Worm (Caenorhabditis elegans) whole organism, young adult: ENCODE measurements around the gene W08G11.3.
A peak's percentile ranks its signal among the peaks of the same experiment; 100 is the strongest.

Experiments used
- B0261.1 ChIP-seq: sonication (generic microtip); optimal IDR thresholded peaks from 2 replicates; lab custom pipeline; 2016; ENCODE audit warnings: mild to moderate bottlenecking, missing genetic modification characterization, moderate library complexity, missing compliant biosample characterization
- B0336.3 ChIP-seq: fragments of 200-800 bp; sonication (Bioruptor generic); IDR thresholded peaks from 2 replicates; pipeline ENCODE4 v1.3.6; 2022; ENCODE audit warnings: missing genetic modification characterization, missing compliant biosample characterization
- F10E7.11 ChIP-seq: sonication (generic microtip); optimal IDR thresholded peaks from 2 replicates; lab custom pipeline; 2017; ENCODE audit warnings: mild to moderate bottlenecking, missing genetic modification characterization, moderate library complexity, missing compliant biosample characterization
- F23B12.7 ChIP-seq: sonication (generic microtip); optimal IDR thresholded peaks from 2 replicates; lab custom pipeline; 2017; ENCODE audit warnings: missing genetic modification characterization, mild to moderate bottlenecking, missing compliant biosample characterization, antibody characterized with exemption, moderate library complexity; ENCODE audit not compliant: insufficient read depth
- F39B2.1 ChIP-seq: fragments of 200-800 bp; sonication (Bioruptor generic); IDR thresholded peaks from 2 replicates; pipeline ENCODE4 v1.3.6; 2022; ENCODE audit warnings: missing genetic modification reagents, missing genetic modification characterization, missing compliant biosample characterization
- F55B11.4 ChIP-seq: sonication (generic microtip); optimal IDR thresholded peaks from 2 replicates; lab custom pipeline; 2016; ENCODE audit warnings: missing compliant biosample characterization, missing genetic modification characterization, borderline replicate concordance; ENCODE audit not compliant: insufficient read depth
- F57A8.1 ChIP-seq: fragments of 200-800 bp; sonication (Bioruptor generic); optimal IDR thresholded peaks from 2 replicates; lab custom pipeline; 2018; ENCODE audit warnings: mild to moderate bottlenecking, missing genetic modification characterization, moderate library complexity, missing compliant biosample characterization
- K11D2.4 ChIP-seq: fragments of 200-800 bp; sonication (Bioruptor generic); IDR thresholded peaks from 2 replicates; pipeline ENCODE4 v1.3.6; 2022; ENCODE audit warnings: missing genetic modification reagents, missing genetic modification characterization, missing compliant biosample characterization
- Y53G8AR.9 ChIP-seq: fragments of 200-800 bp; sonication (Bioruptor generic); conservative IDR thresholded peaks from 2 replicates; pipeline ENCODE4 v1.3.6; 2022; ENCODE audit warnings: missing genetic modification reagents, missing genetic modification characterization, missing compliant biosample characterization
- Y79H2A.3 ChIP-seq: fragments of 200-800 bp; sonication (Bioruptor generic); conservative IDR thresholded peaks from 2 replicates; pipeline ENCODE4 v1.3.6; 2022; ENCODE audit warnings: missing genetic modification reagents, missing genetic modification characterization, missing compliant biosample characterization
- Y95B8A.8 ChIP-seq: fragments of 200-800 bp; sonication (Bioruptor generic); IDR thresholded peaks from 2 replicates; pipeline ENCODE4 v1.3.6; 2022; ENCODE audit warnings: missing genetic modification reagents, missing genetic modification characterization, missing compliant biosample characterization
- ama-1 ChIP-seq, 3 experiments: fragments of 150-350 bp in 1 of 3; sonication (generic microtip) in 2 of 3; optimal IDR thresholded peaks; 2 replicates each; lab custom pipeline; 2014 to 2018; ENCODE audit warnings: missing biosample characterization in 2 of 3, missing genetic modification characterization in 2 of 3, missing genetic modification reagents in 2 of 3
- aptf-2 ChIP-seq: fragments of 200-800 bp; sonication (Bioruptor generic); conservative IDR thresholded peaks from 2 replicates; pipeline ENCODE4 v1.3.6; 2022; ENCODE audit warnings: missing genetic modification reagents, missing genetic modification characterization, missing compliant biosample characterization
- bed-1 ChIP-seq: fragments of 200-800 bp; sonication (Bioruptor generic); IDR thresholded peaks from 2 replicates; pipeline ENCODE4 v1.3.6; 2022; ENCODE audit warnings: missing genetic modification reagents, missing genetic modification characterization, missing compliant biosample characterization
- bed-2 ChIP-seq: fragments of 200-800 bp; sonication (Bioruptor generic); IDR thresholded peaks from 2 replicates; pipeline ENCODE4 v1.3.6; 2022; ENCODE audit warnings: missing genetic modification reagents, missing genetic modification characterization, missing compliant biosample characterization
- ceh-27 ChIP-seq: fragments of 200-800 bp; sonication (Bioruptor generic); optimal IDR thresholded peaks from 2 replicates; lab custom pipeline; 2018; ENCODE audit warnings: mild to moderate bottlenecking, missing genetic modification characterization, moderate library complexity, missing compliant biosample characterization
- ceh-40 ChIP-seq: fragments of 200-800 bp; sonication (Bioruptor generic); IDR thresholded peaks from 2 replicates; pipeline ENCODE4 v1.3.6; 2022; ENCODE audit warnings: missing genetic modification characterization, missing compliant biosample characterization
- ceh-58 ChIP-seq: fragments of 200-800 bp; sonication (Bioruptor generic); IDR thresholded peaks from 2 replicates; pipeline ENCODE4 v1.3.6; 2022; ENCODE audit warnings: missing genetic modification characterization, missing compliant biosample characterization
- ceh-79 ChIP-seq: sonication (generic microtip); optimal IDR thresholded peaks from 2 replicates; lab custom pipeline; 2017; ENCODE audit warnings: mild to moderate bottlenecking, missing genetic modification characterization, missing compliant biosample characterization
- chd-7 ChIP-seq: sonication (generic microtip); optimal IDR thresholded peaks from 2 replicates; lab custom pipeline; 2016; ENCODE audit warnings: mild to moderate bottlenecking, missing genetic modification characterization, moderate library complexity, missing compliant biosample characterization
- dpl-1 ChIP-seq: fragments of 150-350 bp; optimal IDR thresholded peaks from 2 replicates; lab custom pipeline; 2014; ENCODE audit warnings: missing biosample characterization, missing genetic modification reagents, missing genetic modification characterization
- efl-1 ChIP-seq: fragments of 150-350 bp; optimal IDR thresholded peaks from 2 replicates; lab custom pipeline; 2014; ENCODE audit warnings: missing biosample characterization, missing genetic modification reagents, missing genetic modification characterization
- egl-18 ChIP-seq: fragments of 200-800 bp; sonication (Bioruptor generic); IDR thresholded peaks from 2 replicates; pipeline ENCODE4 v1.3.6; 2022; ENCODE audit warnings: missing genetic modification reagents, missing genetic modification characterization, missing compliant biosample characterization
- egl-44 ChIP-seq: fragments of 200-800 bp; sonication (Bioruptor generic); IDR thresholded peaks from 2 replicates; pipeline ENCODE4 v1.3.6; 2022; ENCODE audit warnings: missing genetic modification reagents, missing genetic modification characterization, missing compliant biosample characterization
- ekl-4 ChIP-seq: fragments of 200-800 bp; sonication (Bioruptor generic); IDR thresholded peaks from 2 replicates; pipeline ENCODE4 v1.3.6; 2022; ENCODE audit warnings: missing genetic modification reagents, missing genetic modification characterization, missing compliant biosample characterization
- hlh-12 ChIP-seq: sonication (generic microtip); optimal IDR thresholded peaks from 2 replicates; lab custom pipeline; 2016; ENCODE audit warnings: missing genetic modification characterization, missing compliant biosample characterization
- lin-35 ChIP-seq, 3 experiments: fragments of 150-350 bp in 2 of 3; sonication (generic microtip) in 1 of 3; optimal IDR thresholded peaks; 2 replicates each; lab custom pipeline; 2014 to 2018; ENCODE audit warnings: missing biosample characterization in 3 of 3, missing genetic modification characterization in 3 of 3, missing genetic modification reagents in 3 of 3
- lin-40 ChIP-seq: sonication (generic microtip); optimal IDR thresholded peaks from 2 replicates; lab custom pipeline; 2016; ENCODE audit warnings: missing genetic modification characterization, mild to moderate bottlenecking, missing compliant biosample characterization, missing genotype, missing genetic modification reagents
- lin-54 ChIP-seq: fragments of 200-800 bp; sonication (Bioruptor generic); optimal IDR thresholded peaks from 2 replicates; lab custom pipeline; 2018; ENCODE audit warnings: mild to moderate bottlenecking, missing genetic modification characterization, missing compliant biosample characterization
- lsl-1 ChIP-seq: fragments of 200-800 bp; sonication (Bioruptor generic); optimal IDR thresholded peaks from 2 replicates; lab custom pipeline; 2018; ENCODE audit warnings: mild to moderate bottlenecking, missing genetic modification characterization, moderate library complexity, missing compliant biosample characterization
- madf-3 ChIP-seq: fragments of 200-800 bp; sonication (Bioruptor generic); IDR thresholded peaks from 2 replicates; pipeline ENCODE4 v1.3.6; 2022; ENCODE audit warnings: missing genetic modification reagents, missing genetic modification characterization, missing compliant biosample characterization
- mes-4 ChIP-seq: sonication (generic microtip); optimal IDR thresholded peaks from 2 replicates; lab custom pipeline; 2016; ENCODE audit warnings: missing genotype, missing genetic modification characterization, missing compliant biosample characterization
- mxl-1 ChIP-seq: sonication (generic microtip); optimal IDR thresholded peaks from 2 replicates; lab custom pipeline; 2016; ENCODE audit warnings: missing genetic modification characterization, missing compliant biosample characterization
- nfyb-1 ChIP-seq: fragments of 200-800 bp; sonication (Bioruptor generic); IDR thresholded peaks from 2 replicates; pipeline ENCODE4 v1.3.6; 2022; ENCODE audit warnings: missing genetic modification reagents, missing genetic modification characterization, missing compliant biosample characterization
- nhr-120 ChIP-seq: fragments of 200-800 bp; sonication (Bioruptor generic); IDR thresholded peaks from 2 replicates; pipeline ENCODE4 v1.3.6; 2022; ENCODE audit warnings: missing genetic modification characterization, missing compliant biosample characterization
- nhr-179 ChIP-seq: sonication (generic microtip); optimal IDR thresholded peaks from 2 replicates; lab custom pipeline; 2016; ENCODE audit warnings: mild to moderate bottlenecking, missing genetic modification characterization, missing compliant biosample characterization
- rcor-1 ChIP-seq: fragments of 200-800 bp; sonication (Bioruptor generic); IDR thresholded peaks from 2 replicates; pipeline ENCODE4 v1.3.6; 2022; ENCODE audit warnings: missing genetic modification reagents, missing genetic modification characterization, missing compliant biosample characterization
- repo-1 ChIP-seq: sonication (generic microtip); optimal IDR thresholded peaks from 2 replicates; lab custom pipeline; 2017; ENCODE audit warnings: mild to moderate bottlenecking, missing genetic modification characterization, missing compliant biosample characterization
- somi-1 ChIP-seq: fragments of 200-800 bp; sonication (Bioruptor generic); optimal IDR thresholded peaks from 2 replicates; lab custom pipeline; 2018; ENCODE audit warnings: mild to moderate bottlenecking, missing genetic modification characterization, missing compliant biosample characterization
- tbp1 ChIP-seq: fragments of 200-800 bp; sonication (Bioruptor generic); optimal IDR thresholded peaks from 2 replicates; lab custom pipeline; 2018; ENCODE audit warnings: mild to moderate bottlenecking, missing genetic modification characterization, missing compliant biosample characterization
- tbx-9 ChIP-seq: sonication (generic microtip); optimal IDR thresholded peaks from 2 replicates; lab custom pipeline; 2016; ENCODE audit warnings: borderline replicate concordance, missing genetic modification characterization, inconsistent platforms, missing compliant biosample characterization
- unc-130 ChIP-seq: sonication (generic microtip); optimal IDR thresholded peaks from 2 replicates; lab custom pipeline; 2016; ENCODE audit warnings: missing genetic modification reagents, missing genetic modification characterization, missing compliant biosample characterization
- ztf-26 ChIP-seq: sonication (generic microtip); optimal IDR thresholded peaks from 2 replicates; lab custom pipeline; 2017; ENCODE audit warnings: missing genetic modification characterization, missing compliant biosample characterization
- ztf-3 ChIP-seq: fragments of 200-800 bp; sonication (Bioruptor generic); optimal IDR thresholded peaks from 2 replicates; lab custom pipeline; 2018; ENCODE audit warnings: mild to moderate bottlenecking, missing genetic modification characterization, missing compliant biosample characterization

Gene W08G11.3

ce11 chrV:16395739-16396138 lies 28.3 kb downstream of the W08G11.3 start, which contains the start of gene F13A7.12:
F13A7.12 (plus strand) TSS chrV:16396039.
- TF ChIP-seq repo-1 (tag; lab: Kevin White, UChicago) (no peak), Y53G8AR.9 (GFP tag; lab: Robert Waterston, UW) (no peak), lin-54 (GFP tag; lab: Kevin White, UChicago) (no peak), bed-2 (GFP tag; lab: Robert Waterston, UW) (no peak), B0336.3 (GFP tag; lab: Robert Waterston, UW) (no peak), bed-1 (GFP tag; lab: Robert Waterston, UW) (no peak), tbx-9 (tag; lab: Kevin White, UChicago) (no peak), chd-7 (tag; lab: Kevin White, UChicago) (no peak), Y95B8A.8 (GFP tag; lab: Robert Waterston, UW) (no peak)

DNA sequence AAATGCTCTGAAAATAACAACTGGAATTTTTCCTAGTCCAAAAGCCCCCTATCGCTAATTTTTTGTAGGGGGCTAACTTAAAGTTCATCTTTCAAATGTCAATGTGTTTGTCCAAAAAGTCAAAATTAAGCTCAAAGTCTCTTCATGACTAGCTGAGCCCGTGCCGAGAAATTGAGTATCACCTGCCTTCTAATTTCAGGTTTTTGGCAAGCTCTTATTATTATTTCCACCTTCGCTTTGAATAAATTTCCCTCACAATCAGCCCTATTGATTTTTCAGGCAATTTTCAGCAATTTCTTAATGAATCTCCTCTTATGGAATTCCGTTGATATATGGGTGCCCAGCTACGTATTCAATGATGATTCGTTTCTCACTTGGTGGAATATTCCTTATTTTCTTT lies 31.9 kb downstream of the W08G11.3 start, which contains the start of gene sre-36:
Gene sre-36, plus strand, starts transcription at position 301 of the 400 bp plus-strand sequence.
- TF ChIP-seq ztf-3 (GFP tag; lab: Kevin White, UChicago) (no peak), unc-130 (GFP tag; lab: Kevin White, UChicago) (no peak), efl-1 (GFP tag; lab: Kevin White, UChicago) (no peak), lin-40 (tag; lab: Kevin White, UChicago) (no peak), F10E7.11 (tag; lab: Kevin White, UChicago) (no peak), egl-18 (no peak), ama-1 (optimal IDR thresholded peaks at IDR 0.05; lab: Kevin White, UChicago) (no peak), ama-1 (GFP tag; optimal IDR thresholded peaks at IDR 0.05; lab: Kevin White, UChicago) (no peak), nhr-120 (GFP tag; lab: Robert Waterston, UW) (no peak), F39B2.1 (no peak), F57A8.1 (GFP tag; lab: Kevin White, UChicago) (no peak), madf-3 (GFP tag; lab: Robert Waterston, UW) (no peak), aptf-2 (GFP tag; lab: Robert Waterston, UW) (no peak), mxl-1 (tag; lab: Kevin White, UChicago) (no peak), ceh-40 (no peak), K11D2.4 (GFP tag; lab: Robert Waterston, UW) (no peak), ztf-26 (tag; lab: Kevin White, UChicago) (no peak), F55B11.4 (tag; lab: Kevin White, UChicago) (no peak)
- TF ChIP-seq, all 124 proteins: peak for 0

DNA sequence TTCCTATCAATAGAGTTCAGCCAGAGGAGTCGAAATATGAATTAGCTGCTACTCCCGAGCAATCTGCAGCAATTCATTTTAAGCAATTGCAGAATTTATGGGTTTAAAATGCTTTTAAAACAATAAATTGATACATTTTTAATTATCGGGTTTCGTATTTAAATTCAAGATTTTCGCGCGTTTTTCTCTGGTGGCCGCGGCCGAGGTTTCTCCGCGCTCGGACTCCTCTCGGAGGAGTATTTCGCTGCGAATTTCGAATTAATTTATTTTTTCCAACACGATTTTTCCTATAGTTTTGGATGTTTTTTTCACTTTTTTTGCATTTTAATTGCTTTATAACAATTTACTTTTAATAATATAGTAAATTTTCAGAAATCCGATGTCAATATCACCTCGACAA lies 34.0 kb downstream of the W08G11.3 start, which contains the start of gene F13A7.14:
Gene F13A7.14, plus strand, starts transcription at position 373 of the 400 bp plus-strand sequence.
- no peak for TF ChIP-seq mes-4 (tag; lab: Kevin White, UChicago)
- TF ChIP-seq hlh-12 (tag; lab: Kevin White, UChicago): no peak
- peak; percentile 17; the same call in 1 of the 2 replicates for TF ChIP-seq egl-44 (GFP tag; lab: Robert Waterston, UW)
- peak; percentile 15 for TF ChIP-seq B0261.1 (tag; lab: Kevin White, UChicago)
- no peak for TF ChIP-seq F39B2.1
- TF ChIP-seq F23B12.7 (tag; lab: Kevin White, UChicago): peak; percentile 30
- TF ChIP-seq nhr-179 (tag; lab: Kevin White, UChicago): no peak
- no peak for TF ChIP-seq ceh-79 (tag; lab: Kevin White, UChicago)
- TF ChIP-seq nfyb-1 (GFP tag; lab: Robert Waterston, UW): no peak
- TF ChIP-seq dpl-1 (GFP tag; lab: Kevin White, UChicago): peak; percentile 84
- TF ChIP-seq ekl-4 (GFP tag; lab: Robert Waterston, UW): no peak
- no peak for TF ChIP-seq ceh-58 (GFP tag; lab: Robert Waterston, UW)
- TF ChIP-seq somi-1 (GFP tag; lab: Kevin White, UChicago): peak; percentile 2
- peak; percentile 36 for TF ChIP-seq lsl-1 (GFP tag; lab: Kevin White, UChicago)
- TF ChIP-seq ceh-27 (GFP tag; lab: Kevin White, UChicago): peak; percentile 80
- TF ChIP-seq repo-1 (tag; lab: Kevin White, UChicago): no peak
- peak; percentile 28 for TF ChIP-seq tbp1 (GFP tag; lab: Kevin White, UChicago)
- TF ChIP-seq B0336.3 (GFP tag; lab: Robert Waterston, UW): 0 out of 2 replicates have a peak, but pooled peaks have one; percentile 29
- TF ChIP-seq F10E7.11 (tag; lab: Kevin White, UChicago): no peak
- TF ChIP-seq bed-2 (GFP tag; lab: Robert Waterston, UW): peak; percentile 89
- TF ChIP-seq aptf-2 (GFP tag; lab: Robert Waterston, UW): peak; percentile 72; the same call in 1 of the 2 replicates
- no peak for TF ChIP-seq Y79H2A.3
- TF ChIP-seq tbx-9 (tag; lab: Kevin White, UChicago): no peak
- TF ChIP-seq ama-1 (optimal IDR thresholded peaks at IDR 0.05; lab: Kevin White, UChicago): no peak
- TF ChIP-seq ama-1 (GFP tag; optimal IDR thresholded peaks at IDR 0.05; lab: Kevin White, UChicago): no peak
- TF ChIP-seq unc-130 (GFP tag; lab: Kevin White, UChicago): peak; percentile 53
- TF ChIP-seq lin-35 (GFP tag; optimal IDR thresholded peaks at IDR 0.05; lab: Kevin White, UChicago): peak; percentile 16 to 90 (median 30)
- peak; percentile 70 for TF ChIP-seq rcor-1 (GFP tag; lab: Robert Waterston, UW)
